Worm (Caenorhabditis elegans) whole organism, dauer: ENCODE measurements around the gene dnj-1.
"Not testable (repeated sequence)": the region's sequence is repeated elsewhere in the genome, so short reads cannot be mapped to it uniquely, and the experiment has no call there.

Experiments
- unc-62 ChIP-seq: sonication (generic microtip); optimal IDR thresholded peaks from 2 replicates; lab custom pipeline; 2017; ENCODE audit warnings: missing biosample characterization, missing genetic modification reagents, missing genetic modification characterization

Gene dnj-1

ce11 chrIV:11298154-11299086, at the start of gene dnj-1, which contains the start of gene B0035.15:
Gene dnj-1 (plus strand): TSS chrIV:11299036.
Gene B0035.15 (minus strand): TSS chrIV:11298252.
- no peak for TF ChIP-seq unc-62 (GFP tag; lab: Kevin White, UChicago)

ce11 chrIV:11253689-11254088, 45.1 kb upstream of the dnj-1 start, which contains the start of gene C05C12.1:
Gene C05C12.1 (plus strand): TSS chrIV:11253989.
- TF ChIP-seq unc-62 (GFP tag; lab: Kevin White, UChicago), result not testable (repeated sequence)

- no peak for TF ChIP-seq unc-62 (GFP tag; lab: Kevin White, UChicago)
Observed at ce11 chrIV:11257476-11257875, 41.4 kb upstream of the dnj-1 start.

ce11 chrIV:11259485-11259972, 39.3 kb upstream of the dnj-1 start, which contains the start of gene gtl-1:
Gene gtl-1 (minus strand): TSS chrIV:11259535.
- TF ChIP-seq unc-62 (GFP tag; lab: Kevin White, UChicago), result no peak

- no peak for TF ChIP-seq unc-62 (GFP tag; lab: Kevin White, UChicago)
Observed at ce11 chrIV:11260544-11261227, 38.1 kb upstream of the dnj-1 start, which contains the start of gene C05C12.5. Gene C05C12.5 (minus strand): TSS chrIV:11261185.

ce11 chrIV:11261535-11261934, 37.3 kb upstream of the dnj-1 start, which contains the start of gene F54D1.1:
Gene F54D1.1 (plus strand): TSS chrIV:11261835.
- no peak for TF ChIP-seq unc-62 (GFP tag; lab: Kevin White, UChicago)

ce11 chrIV:11263101-11263500, 35.7 kb upstream of the dnj-1 start, which contains the start of gene col-126:
Gene col-126 (plus strand): TSS chrIV:11263401.
- not testable (repeated sequence) for TF ChIP-seq unc-62 (GFP tag; lab: Kevin White, UChicago)

- no peak for TF ChIP-seq unc-62 (GFP tag; lab: Kevin White, UChicago)
Observed at ce11 chrIV:11266090-11266489, 32.7 kb upstream of the dnj-1 start, which contains the start of gene col-127. Gene col-127 (minus strand): TSS chrIV:11266190.

ce11 chrIV:11269483-11269882, 29.4 kb upstream of the dnj-1 start:
- TF ChIP-seq unc-62 (GFP tag; lab: Kevin White, UChicago), result no peak

- no peak for TF ChIP-seq unc-62 (GFP tag; lab: Kevin White, UChicago)
Observed at ce11 chrIV:11271262-11271661, 27.6 kb upstream of the dnj-1 start, which contains the start of gene nhr-7. Gene nhr-7 (minus strand): TSS chrIV:11271362.

ce11 chrIV:11273151-11273550, 25.7 kb upstream of the dnj-1 start, which contains the start of gene gtl-2:
Gene gtl-2 (plus strand): TSS chrIV:11273451.
- no peak for TF ChIP-seq unc-62 (GFP tag; lab: Kevin White, UChicago)

ce11 chrIV:11276026-11276425, 22.8 kb upstream of the dnj-1 start:
- no peak for TF ChIP-seq unc-62 (GFP tag; lab: Kevin White, UChicago)

- no peak for TF ChIP-seq unc-62 (GFP tag; lab: Kevin White, UChicago)
Observed at ce11 chrIV:11284102-11284531, 14.7 kb upstream of the dnj-1 start.

ce11 chrIV:11285239-11285638, 13.6 kb upstream of the dnj-1 start:
- TF ChIP-seq unc-62 (GFP tag; lab: Kevin White, UChicago), result no peak

ce11 chrIV:11286112-11286511, 12.7 kb upstream of the dnj-1 start:
- TF ChIP-seq unc-62 (GFP tag; lab: Kevin White, UChicago), result no peak
